Worm (Caenorhabditis elegans) whole organism, L2 larva: Measurements from ENCODE around the gene ifbp-1.
A peak's percentile ranks its signal among the peaks of the same experiment; 100 is the strongest.

Experiments
- C34F6.9 ChIP-seq: fragments of 150-350 bp; optimal IDR thresholded peaks from 2 replicates; lab custom pipeline; 2014; ENCODE audit warnings: missing biosample characterization, missing genetic modification characterization
- F13H6.1 ChIP-seq: sonication (generic microtip); optimal IDR thresholded peaks from 2 replicates; lab custom pipeline; 2016; ENCODE audit warnings: missing genetic modification characterization, missing compliant biosample characterization
- ZK546.5 ChIP-seq: sonication (generic microtip); optimal IDR thresholded peaks from 2 replicates; lab custom pipeline; 2017; ENCODE audit warnings: missing biosample characterization, missing genetic modification characterization
- alr-1 ChIP-seq: fragments of 150-350 bp; optimal IDR thresholded peaks from 2 replicates; lab custom pipeline; 2014; ENCODE audit warnings: missing biosample characterization, missing genetic modification characterization
- aly-2 ChIP-seq: fragments of 150-350 bp; optimal IDR thresholded peaks from 2 replicates; lab custom pipeline; 2014; ENCODE audit warnings: missing biosample characterization, missing genetic modification characterization
- blmp-1 ChIP-seq: sonication (generic microtip); optimal IDR thresholded peaks from 2 replicates; lab custom pipeline; 2017; ENCODE audit warnings: missing genetic modification characterization, mild to moderate bottlenecking, missing compliant biosample characterization, antibody characterized with exemption, moderate library complexity; ENCODE audit not compliant: insufficient read depth
- ceh-16 ChIP-seq: fragments of 150-350 bp; optimal IDR thresholded peaks from 2 replicates; lab custom pipeline; 2014; ENCODE audit warnings: missing biosample characterization, missing genetic modification characterization
- crh-2 ChIP-seq: sonication (generic microtip); optimal IDR thresholded peaks from 2 replicates; lab custom pipeline; 2017; ENCODE audit warnings: missing biosample characterization, missing genetic modification characterization
- egl-27 ChIP-seq: sonication (generic microtip); optimal IDR thresholded peaks from 3 replicates; lab custom pipeline; 2017; ENCODE audit warnings: missing biosample characterization, missing genetic modification reagents, missing genetic modification characterization
- elt-1 ChIP-seq: fragments of 150-350 bp; optimal IDR thresholded peaks from 2 replicates; lab custom pipeline; 2014; ENCODE audit warnings: missing biosample characterization, missing genetic modification characterization
- elt-3 ChIP-seq: sonication (generic microtip); optimal IDR thresholded peaks from 2 replicates; lab custom pipeline; 2017; ENCODE audit warnings: missing biosample characterization, missing genetic modification characterization
- fos-1 ChIP-seq: fragments of 150-350 bp; optimal IDR thresholded peaks from 2 replicates; lab custom pipeline; 2014; ENCODE audit warnings: missing biosample characterization, missing genetic modification characterization
- gmeb-1 ChIP-seq: fragments of 150-350 bp; optimal IDR thresholded peaks from 2 replicates; lab custom pipeline; 2014; ENCODE audit warnings: missing biosample characterization, missing genetic modification characterization
- lin-11 ChIP-seq: fragments of 150-350 bp; sonication (generic microtip); optimal IDR thresholded peaks from 2 replicates; lab custom pipeline; 2014; ENCODE audit warnings: missing biosample characterization, missing genetic modification characterization, inconsistent platforms, mixed read lengths
- lin-39 ChIP-seq: fragments of 150-350 bp; optimal IDR thresholded peaks from 2 replicates; lab custom pipeline; 2014; ENCODE audit warnings: missing biosample characterization, missing genetic modification reagents, missing genetic modification characterization
- lsy-2 ChIP-seq, 2 experiments: fragments of 150-350 bp in 1 of 2; sonication (generic microtip) in 1 of 2; optimal IDR thresholded peaks; 2 replicates each; lab custom pipeline; 2014 to 2017; ENCODE audit warnings: missing biosample characterization in 2 of 2, missing genetic modification characterization in 2 of 2
- mab-5 ChIP-seq: fragments of 150-350 bp; optimal IDR thresholded peaks from 2 replicates; lab custom pipeline; 2014; ENCODE audit warnings: missing biosample characterization, missing genetic modification characterization
- nhr-11 ChIP-seq: fragments of 150-350 bp; optimal IDR thresholded peaks from 2 replicates; lab custom pipeline; 2014; ENCODE audit warnings: missing biosample characterization, missing genetic modification characterization
- nhr-12 ChIP-seq: fragments of 150-350 bp; optimal IDR thresholded peaks from 2 replicates; lab custom pipeline; 2014; ENCODE audit warnings: missing biosample characterization, missing genetic modification characterization
- nhr-129 ChIP-seq: fragments of 150-350 bp; optimal IDR thresholded peaks from 2 replicates; lab custom pipeline; 2014; ENCODE audit warnings: missing biosample characterization, missing genetic modification characterization
- nhr-21 ChIP-seq: fragments of 150-350 bp; optimal IDR thresholded peaks from 2 replicates; lab custom pipeline; 2014; ENCODE audit warnings: missing biosample characterization, missing genetic modification characterization
- nhr-23 ChIP-seq: fragments of 150-350 bp; optimal IDR thresholded peaks from 2 replicates; lab custom pipeline; 2014; ENCODE audit warnings: missing biosample characterization, missing genetic modification reagents, missing genetic modification characterization
- nhr-237 ChIP-seq: fragments of 150-350 bp; optimal IDR thresholded peaks from 2 replicates; lab custom pipeline; 2014; ENCODE audit warnings: missing biosample characterization, missing genetic modification characterization
- nhr-25 ChIP-seq: fragments of 150-350 bp; sonication (generic microtip); optimal IDR thresholded peaks from 3 replicates; lab custom pipeline; 2014; ENCODE audit warnings: missing biosample characterization, missing genetic modification characterization
- nhr-6 ChIP-seq: fragments of 150-350 bp; optimal IDR thresholded peaks from 2 replicates; lab custom pipeline; 2014; ENCODE audit warnings: missing biosample characterization, missing genetic modification characterization
- nhr-77 ChIP-seq: fragments of 150-350 bp; optimal IDR thresholded peaks from 2 replicates; lab custom pipeline; 2014; ENCODE audit warnings: missing biosample characterization, missing genetic modification characterization
- peb-1 ChIP-seq: fragments of 150-350 bp; optimal IDR thresholded peaks from 2 replicates; lab custom pipeline; 2014; ENCODE audit warnings: missing biosample characterization, missing genetic modification characterization
- sem-4 ChIP-seq: fragments of 150-350 bp; optimal IDR thresholded peaks from 2 replicates; lab custom pipeline; 2014; ENCODE audit warnings: missing biosample characterization, missing genetic modification reagents, missing genetic modification characterization
- sma-3 ChIP-seq: sonication (generic microtip); optimal IDR thresholded peaks from 2 replicates; lab custom pipeline; 2016; ENCODE audit warnings: missing genetic modification reagents, missing genetic modification characterization, missing compliant biosample characterization
- sma-9 ChIP-seq, 2 experiments: fragments of 150-350 bp in 1 of 2; sonication (generic microtip) in 1 of 2; optimal IDR thresholded peaks; 2 replicates each; lab custom pipeline; 2014 to 2016; ENCODE audit warnings: missing genetic modification characterization in 2 of 2, mild to moderate bottlenecking in 1 of 2, missing biosample characterization in 1 of 2, missing compliant biosample characterization in 1 of 2, missing genetic modification reagents in 1 of 2, moderate library complexity in 1 of 2
- unc-39 ChIP-seq: fragments of 150-350 bp; optimal IDR thresholded peaks from 2 replicates; lab custom pipeline; 2014; ENCODE audit warnings: missing biosample characterization, missing genetic modification characterization
- unc-55 ChIP-seq: fragments of 150-350 bp; sonication (generic microtip); optimal IDR thresholded peaks from 3 replicates; lab custom pipeline; 2014; ENCODE audit warnings: missing biosample characterization, missing genetic modification reagents, missing genetic modification characterization
- zag-1 ChIP-seq: fragments of 150-350 bp; optimal IDR thresholded peaks from 2 replicates; lab custom pipeline; 2014; ENCODE audit warnings: missing biosample characterization, missing genetic modification characterization
- ztf-1 ChIP-seq: fragments of 200-800 bp; sonication (Bioruptor generic); conservative IDR thresholded peaks from 2 replicates; pipeline ENCODE4 v1.3.6; 2022; ENCODE audit warnings: missing genetic modification characterization, missing compliant biosample characterization
- ztf-11 ChIP-seq: sonication (generic microtip); optimal IDR thresholded peaks from 2 replicates; lab custom pipeline; 2017; ENCODE audit warnings: missing biosample characterization, missing genetic modification characterization
- ztf-4 ChIP-seq: fragments of 150-350 bp; optimal IDR thresholded peaks from 2 replicates; lab custom pipeline; 2014; ENCODE audit warnings: missing biosample characterization, missing genetic modification characterization

ifbp-1 gene

DNA sequence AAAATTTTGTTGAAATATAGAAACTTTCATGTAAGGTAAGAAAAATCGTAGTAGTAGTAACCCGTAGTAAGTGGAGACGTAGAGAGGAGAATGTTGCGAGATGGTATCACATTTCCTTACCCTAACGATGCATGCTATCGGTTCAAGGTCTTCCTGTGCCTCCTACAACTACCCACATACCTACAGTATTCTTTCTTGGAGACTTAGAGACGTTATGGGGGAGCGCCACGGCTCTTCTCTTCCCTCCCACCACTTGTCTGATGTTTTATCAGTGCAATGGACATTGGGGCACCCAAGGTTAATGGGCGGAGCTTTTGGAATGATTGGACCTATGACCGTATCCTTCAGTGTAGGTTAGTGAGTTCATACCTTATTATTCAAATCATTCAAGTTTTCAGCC is 10.9 kb upstream of the ifbp-1 start (continued):
- no peak for TF ChIP-seq unc-39 (tag; lab: Kevin White, UChicago)
- TF ChIP-seq aly-2 (tag; lab: Kevin White, UChicago) = no peak
- TF ChIP-seq ztf-1 (GFP tag; lab: Robert Waterston, UW) = no peak
- no peak for TF ChIP-seq alr-1
- TF ChIP-seq sma-3 (GFP tag; lab: Kevin White, UChicago) = peak; percentile 7
- TF ChIP-seq nhr-25 (tag; lab: Kevin White, UChicago) = no peak
- TF ChIP-seq nhr-12 (tag; lab: Kevin White, UChicago) = no peak
- TF ChIP-seq lin-39 (tag; lab: Kevin White, UChicago) = no peak
- TF ChIP-seq nhr-237 = no peak
- no peak for TF ChIP-seq elt-1 (tag; lab: Kevin White, UChicago)
- TF ChIP-seq sem-4 (tag; lab: Kevin White, UChicago) = no peak
- no peak for TF ChIP-seq crh-2

DNA sequence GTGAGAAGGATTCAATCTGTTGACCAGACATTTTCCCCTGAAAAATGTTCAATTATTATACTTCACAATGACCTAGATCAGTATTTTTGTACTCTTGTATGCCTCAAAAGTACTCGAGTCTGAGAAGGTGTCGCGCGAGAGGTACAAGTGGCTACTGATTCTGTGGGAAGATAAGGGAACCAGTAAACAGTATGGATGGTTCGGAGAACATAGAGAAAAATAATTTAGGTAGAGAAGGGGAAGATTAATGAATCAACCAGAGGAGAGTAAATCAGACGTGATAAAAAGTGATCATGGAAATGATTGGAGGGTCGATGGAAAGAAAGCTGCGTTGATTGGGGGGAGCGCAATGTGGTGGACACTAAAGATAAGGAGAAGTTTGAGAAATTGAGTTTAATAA is 9.4 kb upstream of the ifbp-1 start:
- TF ChIP-seq unc-39 (tag; lab: Kevin White, UChicago) (no peak), sma-3 (GFP tag; lab: Kevin White, UChicago) (peak; percentile 74), fos-1 (tag; lab: Kevin White, UChicago) (peak; percentile 38), ceh-16 (tag; lab: Kevin White, UChicago) (peak; percentile 68), sma-9 (GFP tag; optimal IDR thresholded peaks at IDR 0.05; lab: Kevin White, UChicago) (peak; percentile 64), sma-9 (tag; optimal IDR thresholded peaks at IDR 0.05; lab: Kevin White, UChicago) (no peak), nhr-129 (tag; lab: Kevin White, UChicago) (no peak), egl-27 (tag; lab: Kevin White, UChicago) (peak; percentile 67), crh-2 (peak; percentile 0), lsy-2 (tag; optimal IDR thresholded peaks at IDR 0.05; lab: Kevin White, UChicago) (peak in 1 of 2 experiments; percentile 2), nhr-6 (tag; lab: Kevin White, UChicago) (no peak), nhr-21 (peak; percentile 64), nhr-25 (tag; lab: Kevin White, UChicago) (peak; percentile 50)

DNA sequence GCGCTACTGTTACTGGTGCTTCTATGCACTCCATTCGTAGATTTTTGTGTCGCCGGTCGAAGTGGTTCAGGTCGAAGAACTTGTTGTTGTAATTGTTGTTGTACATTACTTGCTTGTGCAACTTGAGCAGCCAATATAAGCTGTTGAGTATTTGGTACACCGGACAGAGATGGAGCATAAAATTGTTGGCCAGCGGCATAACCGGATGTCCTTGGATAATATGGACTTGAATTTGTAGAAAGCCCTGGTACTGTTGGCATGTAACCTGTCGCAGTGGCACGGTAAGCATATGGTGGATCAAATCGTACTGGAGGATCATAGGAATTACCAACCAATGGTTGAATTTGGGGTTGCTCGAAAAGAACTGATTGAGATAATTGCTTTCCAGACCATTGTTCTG is 8.9 kb upstream of the ifbp-1 start:
- no peak for TF ChIP-seq lsy-2 (tag; optimal IDR thresholded peaks at IDR 0.05; lab: Kevin White, UChicago)
- no peak for TF ChIP-seq egl-27 (tag; lab: Kevin White, UChicago)
- no peak for TF ChIP-seq ZK546.5 (tag; lab: Kevin White, UChicago)
- no peak for TF ChIP-seq peb-1 (tag; lab: Kevin White, UChicago)
- no peak for TF ChIP-seq blmp-1
- TF ChIP-seq mab-5 (tag; lab: Kevin White, UChicago) = no peak
- no peak for TF ChIP-seq unc-55 (GFP tag; lab: Kevin White, UChicago)
- TF ChIP-seq nhr-23 = no peak
- no peak for TF ChIP-seq crh-2

DNA sequence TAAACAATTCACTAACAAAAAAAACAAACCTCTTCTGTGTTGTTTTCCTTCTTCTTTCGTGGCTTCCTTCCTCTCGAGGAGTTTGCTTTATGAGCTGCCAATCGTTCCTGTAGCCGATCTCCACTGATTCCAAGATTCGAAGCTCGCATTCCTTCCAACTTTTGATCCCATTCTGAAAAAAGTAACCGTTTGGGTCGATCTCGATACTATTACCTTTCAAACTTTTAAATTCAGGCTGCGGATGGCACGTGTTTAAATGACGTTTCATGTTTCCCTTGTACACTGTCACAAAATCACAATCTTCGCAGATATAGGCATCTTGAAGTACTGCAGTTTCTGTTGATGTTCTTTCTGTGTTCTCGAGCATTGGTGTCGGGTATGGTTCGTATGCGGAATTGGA is 7.4 kb upstream of the ifbp-1 start:
- TF ChIP-seq ztf-11 (no peak), sem-4 (tag; lab: Kevin White, UChicago) (no peak), nhr-11 (no peak), fos-1 (tag; lab: Kevin White, UChicago) (no peak), aly-2 (tag; lab: Kevin White, UChicago) (no peak), nhr-23 (no peak), unc-39 (tag; lab: Kevin White, UChicago) (no peak), nhr-6 (tag; lab: Kevin White, UChicago) (no peak), alr-1 (no peak), elt-3 (tag; lab: Kevin White, UChicago) (no peak), nhr-77 (no peak), gmeb-1 (tag; lab: Kevin White, UChicago) (no peak), nhr-129 (tag; lab: Kevin White, UChicago) (no peak), F13H6.1 (tag; lab: Kevin White, UChicago) (no peak), zag-1 (tag; lab: Kevin White, UChicago) (no peak), egl-27 (tag; lab: Kevin White, UChicago) (no peak), lsy-2 (tag; optimal IDR thresholded peaks at IDR 0.05; lab: Kevin White, UChicago) (no peak), C34F6.9 (tag; lab: Kevin White, UChicago) (no peak)

DNA sequence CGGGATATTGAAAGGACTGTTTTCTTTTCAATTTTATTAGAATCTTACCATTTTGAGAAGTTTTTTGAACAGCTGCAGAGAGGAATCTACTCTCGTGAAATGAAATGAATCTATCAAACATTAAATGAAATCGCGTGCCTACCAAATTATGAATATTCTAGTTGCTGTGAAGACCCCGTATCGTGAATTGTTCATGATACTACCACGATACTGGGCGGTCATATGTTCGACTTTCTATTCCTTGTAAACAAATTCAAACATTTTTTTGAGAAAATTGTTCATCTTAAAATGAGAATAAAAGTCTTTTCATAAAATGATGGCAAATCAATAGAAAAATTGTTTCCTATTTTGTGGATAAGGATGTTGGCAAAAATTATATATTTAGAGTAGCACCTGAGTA is 5.7 kb upstream of the ifbp-1 start, which contains the start of gene gcy-34:
TSS of gene gcy-34 (minus strand) at position 101 of the 400 bp plus-strand sequence.
- no peak for TF ChIP-seq nhr-77
- no peak for TF ChIP-seq lin-11 (tag; lab: Kevin White, UChicago)
- TF ChIP-seq sem-4 (tag; lab: Kevin White, UChicago) = no peak
- no peak for TF ChIP-seq zag-1 (tag; lab: Kevin White, UChicago)
- no peak for TF ChIP-seq aly-2 (tag; lab: Kevin White, UChicago)
- no peak for TF ChIP-seq ztf-1 (GFP tag; lab: Robert Waterston, UW)
- TF ChIP-seq crh-2 = no peak
- TF ChIP-seq egl-27 (tag; lab: Kevin White, UChicago) = no peak
- TF ChIP-seq sma-9 (GFP tag; optimal IDR thresholded peaks at IDR 0.05; lab: Kevin White, UChicago) = no peak
- no peak for TF ChIP-seq sma-9 (tag; optimal IDR thresholded peaks at IDR 0.05; lab: Kevin White, UChicago)
- TF ChIP-seq nhr-12 (tag; lab: Kevin White, UChicago) = no peak
- TF ChIP-seq nhr-23 = no peak
- TF ChIP-seq ztf-4 (tag; lab: Kevin White, UChicago) = no peak
- TF ChIP-seq blmp-1 = no peak
